Fruit fly (Drosophila melanogaster) whole organism, embryonic: ENCODE measurements around the gene CG5913.

Experiments
- Atf-2 ChIP-seq: fragments of 200-800 bp; sonication (Bioruptor generic); optimal IDR thresholded peaks from 2 replicates; lab custom pipeline; 2016; ENCODE audit warnings: missing biosample characterization, missing genetic modification characterization
- CG10267 ChIP-seq: fragments of 200-800 bp; sonication (Bioruptor generic); optimal IDR thresholded peaks from 2 replicates; lab custom pipeline; 2018; ENCODE audit warnings: missing biosample characterization, mild to moderate bottlenecking, missing genetic modification characterization, moderate library complexity
- CG10462 ChIP-seq: fragments of 200-800 bp; sonication (Bioruptor generic); optimal IDR thresholded peaks from 2 replicates; lab custom pipeline; 2016; ENCODE audit warnings: missing biosample characterization, missing genetic modification characterization
- CG10979 ChIP-seq: fragments of 200-800 bp; sonication (Bioruptor generic); optimal IDR thresholded peaks from 2 replicates; lab custom pipeline; 2018; ENCODE audit warnings: missing biosample characterization, mild to moderate bottlenecking, missing genetic modification characterization, moderate library complexity
- CG11456 ChIP-seq: fragments of 200-800 bp; sonication (Bioruptor generic); IDR thresholded peaks from 3 replicates; pipeline ENCODE4 v1.3.6; 2022; ENCODE audit warnings: missing biosample characterization, missing genetic modification characterization
- CG12219 ChIP-seq: fragments of 200-800 bp; sonication (Bioruptor generic); optimal IDR thresholded peaks from 3 replicates; lab custom pipeline; 2018; ENCODE audit warnings: missing biosample characterization, mild to moderate bottlenecking, missing genetic modification characterization
- CG12942 ChIP-seq: fragments of 200-800 bp; sonication (Bioruptor generic); optimal IDR thresholded peaks from 3 replicates; lab custom pipeline; 2016; ENCODE audit warnings: missing biosample characterization, missing genetic modification characterization
- CG13287 ChIP-seq: fragments of 200-800 bp; sonication (Bioruptor generic); IDR thresholded peaks from 2 replicates; pipeline ENCODE4 v1.3.6; 2022; ENCODE audit warnings: missing biosample characterization, missing genetic modification characterization; ENCODE audit not compliant: partially characterized antibody
- CG13775 ChIP-seq: fragments of 200-800 bp; sonication (Bioruptor generic); optimal IDR thresholded peaks from 3 replicates; lab custom pipeline; 2017; ENCODE audit warnings: missing biosample characterization, mild to moderate bottlenecking, missing genetic modification characterization
- CG17802 ChIP-seq: fragments of 200-800 bp; sonication (Bioruptor generic); optimal IDR thresholded peaks from 2 replicates; lab custom pipeline; 2018; ENCODE audit warnings: missing biosample characterization, mild to moderate bottlenecking, missing genetic modification characterization, moderate library complexity
- CG18476 ChIP-seq: fragments of 200-800 bp; sonication (Bioruptor generic); optimal IDR thresholded peaks from 2 replicates; lab custom pipeline; 2016; ENCODE audit warnings: missing biosample characterization, mild to moderate bottlenecking, missing genetic modification characterization
- CG18619 ChIP-seq: fragments of 200-800 bp; sonication (Bioruptor generic); optimal IDR thresholded peaks from 3 replicates; lab custom pipeline; 2017; ENCODE audit warnings: missing biosample characterization, mild to moderate bottlenecking, missing genetic modification characterization
- CG32532 ChIP-seq: fragments of 200-800 bp; sonication (Bioruptor generic); IDR thresholded peaks from 2 replicates; pipeline ENCODE4 v1.3.6; 2022; ENCODE audit warnings: missing biosample characterization, missing genetic modification characterization
- CG4404 ChIP-seq: fragments of 200-800 bp; sonication (Bioruptor generic); IDR thresholded peaks from 2 replicates; pipeline ENCODE4 v1.3.6; 2022; ENCODE audit warnings: missing biosample characterization, missing genetic modification characterization
- CG6813 ChIP-seq: fragments of 200-800 bp; sonication (Bioruptor generic); optimal IDR thresholded peaks from 2 replicates; lab custom pipeline; 2017; ENCODE audit warnings: missing biosample characterization, missing genetic modification characterization, mild to moderate bottlenecking, moderate library complexity, missing genetic modification reagents
- CG7556 ChIP-seq: fragments of 200-800 bp; sonication (Bioruptor generic); optimal IDR thresholded peaks from 2 replicates; lab custom pipeline; 2017; ENCODE audit warnings: missing biosample characterization, mild to moderate bottlenecking, missing genetic modification characterization
- CG7928 ChIP-seq: fragments of 200-800 bp; sonication (Bioruptor generic); optimal IDR thresholded peaks from 2 replicates; lab custom pipeline; 2017; ENCODE audit warnings: missing biosample characterization, mild to moderate bottlenecking, missing genetic modification characterization
- CG8478 ChIP-seq: fragments of >200 bp; optimal IDR thresholded peaks from 2 replicates; lab custom pipeline; 2018
- CG9437 ChIP-seq: fragments of 200-800 bp; sonication (Bioruptor generic); optimal IDR thresholded peaks from 2 replicates; lab custom pipeline; 2018; ENCODE audit warnings: missing biosample characterization, mild to moderate bottlenecking, missing genetic modification characterization
- CG9817 ChIP-seq: fragments of 200-800 bp; sonication (Bioruptor generic); optimal IDR thresholded peaks from 2 replicates; lab custom pipeline; 2018; ENCODE audit warnings: missing biosample characterization, mild to moderate bottlenecking, missing genetic modification characterization, moderate library complexity
- Camta ChIP-seq: fragments of 200-800 bp; sonication (Bioruptor generic); optimal IDR thresholded peaks from 2 replicates; lab custom pipeline; 2016; ENCODE audit warnings: missing biosample characterization, missing genetic modification characterization
- D19A ChIP-seq: fragments of 200-800 bp; optimal IDR thresholded peaks from 3 replicates; lab custom pipeline; 2019; ENCODE audit warnings: missing biosample characterization, mild to moderate bottlenecking, missing genetic modification characterization, moderate library complexity
- Dad ChIP-seq: fragments of 200-800 bp; sonication (Bioruptor generic); optimal IDR thresholded peaks from 3 replicates; lab custom pipeline; 2016; ENCODE audit warnings: missing biosample characterization, missing genetic modification characterization
- Doc2 ChIP-seq: fragments of 200-800 bp; sonication (Bioruptor generic); IDR thresholded peaks from 2 replicates; pipeline ENCODE4 v1.3.6; 2022; ENCODE audit warnings: missing biosample characterization, missing genetic modification characterization
- Drgx ChIP-seq: fragments of 200-800 bp; sonication (Bioruptor generic); IDR thresholded peaks from 2 replicates; pipeline ENCODE4 v1.3.6; 2022; ENCODE audit warnings: missing biosample characterization, missing genetic modification characterization
- ERR ChIP-seq: fragments of 200-800 bp; sonication (Bioruptor generic); optimal IDR thresholded peaks from 2 replicates; lab custom pipeline; 2016; ENCODE audit warnings: missing biosample characterization, missing genetic modification characterization
- Ets65A ChIP-seq: fragments of 200-800 bp; sonication (Bioruptor generic); peaks from one replicate; lab custom pipeline; 2016; ENCODE audit warnings: missing biosample characterization, missing genetic modification characterization
- HLH4C ChIP-seq: fragments of 200-800 bp; sonication (Bioruptor generic); IDR thresholded peaks from 3 replicates; pipeline ENCODE4 v1.3.6; 2022; ENCODE audit warnings: missing biosample characterization, missing genetic modification characterization; ENCODE audit not compliant: partially characterized antibody
- HLH54F ChIP-seq: fragments of 200-800 bp; sonication (Bioruptor generic); optimal IDR thresholded peaks from 3 replicates; lab custom pipeline; 2016; ENCODE audit warnings: missing biosample characterization, missing genetic modification characterization
- Hmx ChIP-seq: fragments of 200-800 bp; sonication (Bioruptor generic); optimal IDR thresholded peaks from 2 replicates; lab custom pipeline; 2016; ENCODE audit warnings: missing biosample characterization, missing genetic modification characterization
- MTF-1 ChIP-seq: fragments of 200-800 bp; sonication (Bioruptor generic); optimal IDR thresholded peaks from 2 replicates; lab custom pipeline; 2018; ENCODE audit warnings: missing biosample characterization, mild to moderate bottlenecking, missing genetic modification characterization, borderline replicate concordance
- Oaz ChIP-seq: fragments of 200-800 bp; sonication (Bioruptor generic); IDR thresholded peaks from 2 replicates; pipeline ENCODE4 v1.3.6; 2022; ENCODE audit warnings: missing biosample characterization, missing genetic modification characterization
- Rx ChIP-seq: fragments of 200-800 bp; sonication (Bioruptor generic); IDR thresholded peaks from 2 replicates; pipeline ENCODE4 v1.3.6; 2022; ENCODE audit warnings: missing biosample characterization, missing genetic modification characterization
- Sry-β ChIP-seq: fragments of 200-800 bp; sonication (Bioruptor generic); optimal IDR thresholded peaks from 2 replicates; lab custom pipeline; 2018; ENCODE audit warnings: missing biosample characterization, mild to moderate bottlenecking, missing genetic modification characterization, moderate library complexity
- Vsx1 ChIP-seq: fragments of 200-800 bp; sonication (Bioruptor generic); optimal IDR thresholded peaks from 2 replicates; lab custom pipeline; 2017; ENCODE audit warnings: missing biosample characterization, mild to moderate bottlenecking, missing genetic modification characterization, missing genetic modification reagents
- Xrp1 ChIP-seq: fragments of 200-800 bp; sonication (Bioruptor generic); IDR thresholded peaks from 2 replicates; pipeline ENCODE4 v1.3.6; 2022; ENCODE audit warnings: missing biosample characterization, missing genetic modification characterization
- YL-1 ChIP-seq: fragments of 200-800 bp; sonication (Bioruptor generic); optimal IDR thresholded peaks from 3 replicates; lab custom pipeline; 2017; ENCODE audit warnings: missing biosample characterization, mild to moderate bottlenecking, missing genetic modification characterization
- ci ChIP-seq: fragments of 200-800 bp; sonication (Bioruptor generic); IDR thresholded peaks from 3 replicates; pipeline ENCODE4 v1.3.6; 2022; ENCODE audit warnings: missing biosample characterization, missing genetic modification characterization
- da ChIP-seq: fragments of 200-800 bp; sonication (Bioruptor generic); optimal IDR thresholded peaks from 2 replicates; lab custom pipeline; 2016; ENCODE audit warnings: missing biosample characterization, missing genetic modification characterization
- eyg ChIP-seq: fragments of 200-800 bp; sonication (Bioruptor generic); optimal IDR thresholded peaks from 3 replicates; lab custom pipeline; 2016; ENCODE audit warnings: missing biosample characterization, missing genetic modification characterization
- kah ChIP-seq: fragments of 200-800 bp; sonication (Bioruptor generic); optimal IDR thresholded peaks from 2 replicates; lab custom pipeline; 2018; ENCODE audit warnings: missing biosample characterization, mild to moderate bottlenecking, missing genetic modification characterization
- p53 ChIP-seq: fragments of 200-800 bp; sonication (Bioruptor generic); optimal IDR thresholded peaks from 2 replicates; lab custom pipeline; 2016; ENCODE audit warnings: missing biosample characterization, missing genetic modification characterization
- psq ChIP-seq: fragments of 200-800 bp; sonication (Bioruptor generic); optimal IDR thresholded peaks from 2 replicates; lab custom pipeline; 2017; ENCODE audit warnings: missing biosample characterization, missing genetic modification characterization
- rib ChIP-seq: fragments of 200-800 bp; sonication (Bioruptor generic); IDR thresholded peaks from 2 replicates; pipeline ENCODE4 v1.3.6; 2022; ENCODE audit warnings: missing biosample characterization, missing genetic modification characterization
- run ChIP-seq: fragments of 200-800 bp; sonication (Bioruptor generic); optimal IDR thresholded peaks from 3 replicates; lab custom pipeline; 2018; ENCODE audit warnings: missing biosample characterization, mild to moderate bottlenecking, missing genetic modification characterization
- sc ChIP-seq, 3 experiments: fragments of >200 bp in 2 of 3; fragments of 200-800 bp in 1 of 3; sonication (Bioruptor generic) in 1 of 3; optimal IDR thresholded peaks; 2 replicates in 2 of 3; 3 replicates in 1 of 3; lab custom pipeline; 2017; ENCODE audit warnings: mild to moderate bottlenecking in 1 of 3, missing biosample characterization in 1 of 3, missing genetic modification characterization in 1 of 3, missing genetic modification reagents in 1 of 3
- seq ChIP-seq: fragments of 200-800 bp; sonication (Bioruptor generic); IDR thresholded peaks from 2 replicates; pipeline ENCODE4 v1.3.6; 2022; ENCODE audit warnings: missing biosample characterization, missing genetic modification characterization
- stc ChIP-seq: fragments of 200-800 bp; sonication (Bioruptor generic); IDR thresholded peaks from 2 replicates; pipeline ENCODE4 v1.3.6; 2022; ENCODE audit warnings: missing biosample characterization, missing genetic modification characterization
- toy ChIP-seq: fragments of 200-800 bp; sonication (Bioruptor generic); IDR thresholded peaks from 2 replicates; pipeline ENCODE4 v1.3.6; 2022; ENCODE audit warnings: missing biosample characterization, missing genetic modification characterization
- trem ChIP-seq: fragments of 200-800 bp; optimal IDR thresholded peaks from 3 replicates; lab custom pipeline; 2019; ENCODE audit warnings: missing biosample characterization, mild to moderate bottlenecking, missing genetic modification characterization, moderate library complexity
- tx ChIP-seq: fragments of 200-800 bp; sonication (Bioruptor generic); optimal IDR thresholded peaks from 2 replicates; lab custom pipeline; 2016; ENCODE audit warnings: missing biosample characterization, missing genetic modification characterization
- unpg ChIP-seq: fragments of 200-800 bp; sonication (Bioruptor generic); optimal IDR thresholded peaks from 3 replicates; lab custom pipeline; 2018; ENCODE audit warnings: missing biosample characterization, mild to moderate bottlenecking, missing genetic modification characterization, moderate library complexity

The CG5913 gene

dm6 chr3R:25884301-25884700, 9.0 kb upstream of the CG5913 start (continued):
- TF ChIP-seq CG11456 (GFP tag; lab: Robert Waterston, UW), result no peak
- no peak for TF ChIP-seq tx (GFP tag; lab: Kevin White, UChicago)
- no peak for TF ChIP-seq p53 (GFP tag; lab: Kevin White, UChicago)
- no peak for TF ChIP-seq eyg (GFP tag; lab: Kevin White, UChicago)
- TF ChIP-seq Atf-2 (GFP tag; lab: Kevin White, UChicago), result peak; percentile 11
- no peak for TF ChIP-seq CG6813 (GFP tag; lab: Kevin White, UChicago)
- TF ChIP-seq YL-1 (GFP tag; lab: Kevin White, UChicago), result no peak
- peak; percentile 8 for TF ChIP-seq CG13775 (GFP tag; lab: Kevin White, UChicago)
- TF ChIP-seq Xrp1 (GFP tag; lab: Robert Waterston, UW), result peak; percentile 78
- TF ChIP-seq CG32532 (GFP tag; lab: Robert Waterston, UW), result no peak
- TF ChIP-seq psq (GFP tag; lab: Kevin White, UChicago), result no peak
- peak; percentile 34 for TF ChIP-seq CG18476 (GFP tag; lab: Kevin White, UChicago)
- TF ChIP-seq CG4404 (GFP tag; lab: Robert Waterston, UW), result no peak
- TF ChIP-seq ci, result no peak
- no peak for TF ChIP-seq sc (optimal IDR thresholded peaks at IDR 0.05; lab: Kevin White, UChicago)
- TF ChIP-seq sc (GFP tag; optimal IDR thresholded peaks at IDR 0.05; lab: Kevin White, UChicago), result peak; percentile 64
- TF ChIP-seq rib (GFP tag; lab: Robert Waterston, UW), result no peak
- peak; percentile 23 for TF ChIP-seq Hmx
- TF ChIP-seq Camta (GFP tag; lab: Kevin White, UChicago), result peak; percentile 46
- TF ChIP-seq MTF-1 (GFP tag; lab: Kevin White, UChicago), result no peak
- TF ChIP-seq Dad (GFP tag; lab: Kevin White, UChicago), result no peak
- no peak for TF ChIP-seq CG8478
- TF ChIP-seq CG7928 (GFP tag; lab: Kevin White, UChicago), result no peak
- peak; percentile 67 for TF ChIP-seq CG9437 (GFP tag; lab: Kevin White, UChicago)
- TF ChIP-seq CG12942 (GFP tag; lab: Kevin White, UChicago), result peak; percentile 22
- TF ChIP-seq kah (GFP tag; lab: Kevin White, UChicago), result peak; percentile 48
- peak; percentile 79 for TF ChIP-seq CG10267
- TF ChIP-seq Oaz (GFP tag; lab: Robert Waterston, UW), result no peak
- TF ChIP-seq Sry-β, result no peak
- peak; percentile 58; the same call in 1 of the 2 replicates for TF ChIP-seq Drgx (GFP tag; lab: Robert Waterston, UW)
- TF ChIP-seq toy, result no peak
- peak; percentile 69 for TF ChIP-seq trem (tag; lab: Kevin White, UChicago)
- TF ChIP-seq CG9817 (tag; lab: Kevin White, UChicago), result no peak
- TF ChIP-seq ERR (GFP tag; lab: Kevin White, UChicago), result no peak
- TF ChIP-seq da, result no peak
- TF ChIP-seq CG10979 (tag; lab: Kevin White, UChicago), result peak; percentile 87
- TF ChIP-seq Rx (GFP tag; lab: Robert Waterston, UW), result no peak
- TF ChIP-seq Doc2 (GFP tag; lab: Robert Waterston, UW), result no peak
- TF ChIP-seq HLH54F (GFP tag; lab: Kevin White, UChicago), result no peak
- TF ChIP-seq HLH4C (GFP tag; lab: Robert Waterston, UW), result no peak
- TF ChIP-seq CG17802 (tag; lab: Kevin White, UChicago), result no peak
- TF ChIP-seq seq (GFP tag; lab: Robert Waterston, UW), result no peak
- peak; percentile 16 for TF ChIP-seq CG12219
- TF ChIP-seq run (tag; lab: Kevin White, UChicago), result peak; percentile 69
- TF ChIP-seq unpg, result peak; percentile 86
- TF ChIP-seq stc (GFP tag; lab: Robert Waterston, UW), result peak; percentile 71; the same call in 1 of the 2 replicates
- no peak for TF ChIP-seq Ets65A
- TF ChIP-seq D19A (tag; lab: Kevin White, UChicago), result peak; percentile 82
- TF ChIP-seq CG7556 (GFP tag; lab: Kevin White, UChicago), result peak; percentile 65
- no peak for TF ChIP-seq CG13287
- TF ChIP-seq Vsx1 (GFP tag; lab: Kevin White, UChicago), result peak; percentile 29
- TF ChIP-seq CG18619, result peak; percentile 32
- TF ChIP-seq CG10462, result peak; percentile 9
